Fruit fly (Drosophila melanogaster) Kc167 (cell line): Measurements from ENCODE around the gene Gr66a.

ENCODE experiments used
- Myc ChIP-seq: fragments of >200 bp; optimal IDR thresholded peaks from 2 replicates; lab custom pipeline; 2017; ENCODE audit warnings: missing external identifiers
- Sin3A ChIP-seq: fragments of >200 bp; optimal IDR thresholded peaks from 2 replicates; lab custom pipeline; 2018; ENCODE audit warnings: missing external identifiers
- h ChIP-seq: fragments of >200 bp; optimal IDR thresholded peaks from 3 replicates; lab custom pipeline; 2018; ENCODE audit warnings: missing external identifiers
- insv ChIP-seq: fragments of >200 bp; optimal IDR thresholded peaks from 3 replicates; lab custom pipeline; 2018; ENCODE audit warnings: missing external identifiers
- psq ChIP-seq: fragments of >200 bp; optimal IDR thresholded peaks from 2 replicates; lab custom pipeline; 2017; ENCODE audit warnings: missing external identifiers
- ttk ChIP-seq: sonication (Bioruptor generic); optimal IDR thresholded peaks from 2 replicates; lab custom pipeline; 2017; ENCODE audit warnings: missing external identifiers

Gr66a gene

dm6 chr3L:8306880-8307279 lies at the start of gene Gr66a:
Gene Gr66a (minus strand): TSS chr3L:8306980.
- TF ChIP-seq insv (lab: Kevin White, UChicago): no peak
- TF ChIP-seq ttk: no peak
- no peak for TF ChIP-seq psq (lab: Kevin White, UChicago)
- TF ChIP-seq Myc (lab: Kevin White, UChicago): no peak
- TF ChIP-seq h (lab: Kevin White, UChicago): no peak
- no peak for TF ChIP-seq Sin3A

DNA sequence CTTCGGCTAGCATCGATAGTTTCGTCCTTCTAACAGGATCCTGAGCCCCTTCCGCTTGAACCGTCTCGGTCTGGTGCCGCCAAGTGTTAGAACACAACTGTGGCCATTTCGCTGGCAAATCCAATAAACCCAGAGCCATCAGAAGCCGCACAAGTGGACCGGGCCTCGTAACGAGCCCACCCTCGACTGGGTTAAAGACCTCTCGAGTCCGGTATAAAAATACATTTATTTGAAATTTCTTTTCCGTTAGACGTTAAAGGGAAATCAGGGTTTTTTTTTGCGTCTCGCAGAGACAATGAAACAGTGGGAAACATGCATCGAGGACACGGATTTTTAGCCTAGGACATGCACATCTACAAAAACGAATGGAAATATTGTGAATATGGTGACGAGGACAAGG lies 49.4 kb upstream of the Gr66a start, which contains the start of gene Culd:
TSS of gene Culd (minus strand) at position 101 of the 400 bp plus-strand sequence.
- TF ChIP-seq insv (lab: Kevin White, UChicago) (no peak), Myc (lab: Kevin White, UChicago) (no peak), ttk (no peak), h (lab: Kevin White, UChicago) (no peak), psq (lab: Kevin White, UChicago) (no peak), Sin3A (no peak)

DNA sequence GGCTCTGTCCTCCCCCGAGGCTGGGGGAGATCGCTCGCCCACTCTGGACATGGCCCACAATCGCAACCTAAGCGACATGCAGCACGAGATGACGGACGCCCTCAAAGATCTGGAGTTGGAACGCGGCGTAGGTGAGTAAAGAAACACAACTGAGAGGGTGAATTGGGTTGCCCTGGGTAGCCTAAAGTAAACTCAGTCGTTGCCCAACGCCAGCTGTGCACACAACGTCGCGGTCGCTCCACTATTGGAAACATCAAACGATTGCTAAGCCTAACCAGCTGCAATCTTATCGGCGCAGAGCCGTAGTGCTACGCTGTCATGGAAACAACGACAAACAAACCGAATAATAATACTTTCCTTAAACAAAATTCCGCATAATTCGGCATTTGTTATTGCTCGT lies 40.6 kb upstream of the Gr66a start:
- no peak for TF ChIP-seq Sin3A
- TF ChIP-seq insv (lab: Kevin White, UChicago): no peak
- TF ChIP-seq Myc (lab: Kevin White, UChicago): no peak
- no peak for TF ChIP-seq psq (lab: Kevin White, UChicago)
- TF ChIP-seq h (lab: Kevin White, UChicago): no peak
- TF ChIP-seq ttk: no peak

DNA sequence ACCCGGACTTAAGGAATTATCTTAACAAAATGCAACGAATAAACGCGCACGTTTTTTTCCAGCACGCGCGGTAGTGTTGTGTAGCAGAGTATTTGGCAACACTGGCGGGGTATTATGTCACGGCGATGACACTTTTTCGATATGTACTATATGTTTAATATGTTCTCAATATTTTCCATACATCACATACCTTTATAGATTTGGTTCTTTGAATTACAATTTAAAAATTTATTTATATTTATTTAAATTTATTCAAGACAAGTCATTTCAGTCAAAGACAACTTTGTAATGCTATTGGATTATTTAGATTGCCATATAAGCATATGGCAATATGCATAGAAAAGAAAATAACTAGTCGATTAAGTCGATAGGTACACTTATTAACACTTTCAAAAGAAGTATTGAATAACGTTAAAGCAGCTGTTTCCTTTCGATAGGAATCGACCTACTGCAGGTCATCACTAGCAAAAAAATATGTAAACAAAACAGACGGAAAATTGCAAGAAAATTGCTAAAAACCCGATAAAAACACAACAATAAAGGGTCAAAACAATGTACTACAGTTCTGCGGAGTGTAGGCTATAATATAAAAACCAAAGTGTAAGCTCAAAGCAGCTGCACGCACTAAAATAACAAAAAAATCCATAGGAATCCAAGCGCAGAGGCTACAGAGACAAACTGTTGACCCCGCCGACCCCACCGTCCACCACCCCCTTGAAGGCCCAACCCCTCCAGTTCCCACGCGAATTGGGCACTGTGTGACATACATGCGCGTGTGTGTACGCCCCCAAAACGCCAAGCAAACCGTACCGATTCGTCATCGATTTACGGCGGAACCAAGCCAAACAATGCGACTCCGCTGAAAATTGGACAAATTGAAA lies 39.6 kb upstream of the Gr66a start, which contains the start of the genes CG7182 and GAPcenA:
TSS of gene CG7182 (minus strand) at position 283 of the 881 bp plus-strand sequence.
TSS of gene GAPcenA (plus strand) at position 462 of the 881 bp plus-strand sequence.
- no peak for TF ChIP-seq ttk
- TF ChIP-seq h (lab: Kevin White, UChicago): no peak
- TF ChIP-seq psq (lab: Kevin White, UChicago): no peak
- no peak for TF ChIP-seq Myc (lab: Kevin White, UChicago)
- no peak for TF ChIP-seq Sin3A
- no peak for TF ChIP-seq insv (lab: Kevin White, UChicago)

DNA sequence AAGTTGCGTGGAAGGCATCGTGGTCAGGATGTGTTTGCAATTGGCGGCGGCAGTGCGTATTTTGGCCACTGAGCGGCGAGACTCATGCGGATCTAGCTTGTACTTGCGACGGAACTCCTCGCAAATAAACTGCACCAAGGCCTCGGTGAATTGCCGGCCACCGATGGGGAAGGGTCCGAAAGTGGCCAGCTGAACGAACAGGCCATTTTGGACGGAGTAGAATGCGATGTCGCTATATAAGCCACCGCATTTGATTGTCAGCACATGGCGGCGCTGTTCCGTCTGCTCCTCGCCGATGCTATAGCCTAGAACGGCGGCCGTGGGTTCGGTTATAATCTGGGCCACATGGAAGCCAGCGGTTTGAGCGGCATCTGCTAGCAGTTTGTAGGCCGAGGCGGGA lies 38.4 kb upstream of the Gr66a start:
- TF ChIP-seq Myc (lab: Kevin White, UChicago) (no peak), ttk (peak; percentile 95)

- TF ChIP-seq insv (lab: Kevin White, UChicago) (no peak), psq (lab: Kevin White, UChicago) (no peak), Sin3A (no peak), Myc (lab: Kevin White, UChicago) (no peak), h (lab: Kevin White, UChicago) (no peak), ttk (no peak)
These were observed 33.7 kb upstream of the Gr66a start, which contains the start of the genes Prim1 and CG7083 for dm6 chr3L:8340264-8341095. Gene Prim1 (plus strand): TSS chr3L:8340314. Gene CG7083 (plus strand): TSS chr3L:8340785.

- TF ChIP-seq insv (lab: Kevin White, UChicago) (no peak), Myc (lab: Kevin White, UChicago) (no peak), Sin3A (no peak), ttk (no peak), psq (lab: Kevin White, UChicago) (no peak), h (lab: Kevin White, UChicago) (no peak)
These were observed 32.1 kb upstream of the Gr66a start, which contains the start of gene Pex2 for dm6 chr3L:8338921-8339320. Gene Pex2 (plus strand): TSS chr3L:8339051.

dm6 chr3L:8336372-8336771 lies 29.6 kb upstream of the Gr66a start, which contains the start of gene Cpr66Cb:
Gene Cpr66Cb (plus strand): TSS chr3L:8336672.
- TF ChIP-seq insv (lab: Kevin White, UChicago): no peak
- TF ChIP-seq Sin3A: no peak
- no peak for TF ChIP-seq Myc (lab: Kevin White, UChicago)
- TF ChIP-seq ttk: no peak
- no peak for TF ChIP-seq psq (lab: Kevin White, UChicago)
- TF ChIP-seq h (lab: Kevin White, UChicago): no peak

DNA sequence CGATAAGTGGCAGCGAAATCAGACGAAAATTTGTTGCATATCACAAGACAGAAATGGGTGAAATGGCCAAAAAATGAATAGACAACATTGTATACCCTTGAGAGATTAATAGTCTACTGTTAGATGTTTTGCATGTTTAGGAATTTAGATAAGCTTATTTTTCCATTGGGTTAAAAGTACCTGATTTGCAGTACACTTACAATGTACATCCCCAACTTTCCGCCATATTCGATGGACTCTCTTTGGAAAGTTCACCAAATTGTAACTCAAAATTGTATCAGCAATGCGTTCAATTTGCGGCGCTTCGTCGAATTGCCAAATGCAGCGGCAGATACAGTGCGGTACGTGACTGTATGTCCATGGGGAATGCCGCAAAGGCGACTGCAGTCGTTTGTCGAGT lies 27.6 kb upstream of the Gr66a start:
- no peak for TF ChIP-seq Sin3A
- no peak for TF ChIP-seq psq (lab: Kevin White, UChicago)
- no peak for TF ChIP-seq insv (lab: Kevin White, UChicago)
- TF ChIP-seq Myc (lab: Kevin White, UChicago): no peak
- no peak for TF ChIP-seq ttk
- no peak for TF ChIP-seq h (lab: Kevin White, UChicago)

DNA sequence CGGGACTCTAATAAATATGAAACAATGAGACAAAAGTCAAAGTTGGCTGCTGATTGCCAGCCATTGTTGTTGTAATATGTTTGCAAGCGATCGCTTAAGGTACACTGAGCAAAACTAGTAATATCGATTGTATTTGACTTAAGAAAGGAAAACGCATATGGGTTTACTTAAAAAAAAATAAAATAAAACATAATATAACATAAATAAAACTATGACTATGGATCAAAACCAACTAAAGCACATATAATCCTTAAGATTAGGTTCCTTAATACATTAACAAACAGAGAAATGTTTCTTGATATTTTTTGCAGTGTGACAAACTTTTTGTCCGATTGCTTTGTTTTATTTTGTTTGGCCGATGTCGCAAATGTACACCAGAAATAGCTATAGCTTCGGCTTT lies 26.8 kb upstream of the Gr66a start:
- TF ChIP-seq Myc (lab: Kevin White, UChicago) (no peak), h (lab: Kevin White, UChicago) (no peak), psq (lab: Kevin White, UChicago) (no peak), Sin3A (no peak), ttk (no peak), insv (lab: Kevin White, UChicago) (no peak)

- TF ChIP-seq Sin3A: no peak
- TF ChIP-seq psq (lab: Kevin White, UChicago): no peak
- no peak for TF ChIP-seq ttk
- TF ChIP-seq Myc (lab: Kevin White, UChicago): no peak
- TF ChIP-seq insv (lab: Kevin White, UChicago): no peak
- no peak for TF ChIP-seq h (lab: Kevin White, UChicago)
These were observed 24.6 kb upstream of the Gr66a start for dm6 chr3L:8331414-8331813.
